Fruit fly (Drosophila melanogaster) whole organism: ENCODE measurements around the gene CG18666.

Experiments
- CG8478 ChIP-seq: fragments of >200 bp; optimal IDR thresholded peaks from 2 replicates; lab custom pipeline; 2018; ENCODE audit warnings: inconsistent platforms
- Dll ChIP-seq: fragments of >200 bp; optimal IDR thresholded peaks from 2 replicates; lab custom pipeline; 2017
- EcR ChIP-seq, 2 experiments: fragments of >200 bp; optimal IDR thresholded peaks; 2 replicates each; lab custom pipeline; 2017; ENCODE audit warnings: missing biosample characterization in 2 of 2, missing genetic modification characterization in 2 of 2, missing genetic modification reagents in 2 of 2
- psq ChIP-seq: fragments of >200 bp; optimal IDR thresholded peaks from 2 replicates; lab custom pipeline; 2017
- usp ChIP-seq: fragments of >200 bp; optimal IDR thresholded peaks from 2 replicates; lab custom pipeline; 2017; ENCODE audit warnings: missing biosample characterization, missing genetic modification characterization, mixed read lengths

- TF ChIP-seq psq = no peak
- TF ChIP-seq usp (GFP tag; lab: Kevin White, UChicago) = no peak
- TF ChIP-seq Dll (lab: Kevin White, UChicago) = no peak
- no peak for TF ChIP-seq EcR (GFP tag; optimal IDR thresholded peaks at IDR 0.05; lab: Kevin White, UChicago)
- no peak for TF ChIP-seq CG8478 (lab: Kevin White, UChicago)
These were observed 11.8 kb upstream of the CG18666 start for dm6 chr2L:11022804-11023203.
